Fruit fly (Drosophila melanogaster) Kc167 (cell line): ENCODE results near the gene CG9109.

ENCODE experiments used
- Myc ChIP-seq: fragments of >200 bp; optimal IDR thresholded peaks from 2 replicates; lab custom pipeline; 2017; ENCODE audit warnings: missing external identifiers
- Sin3A ChIP-seq: fragments of >200 bp; optimal IDR thresholded peaks from 2 replicates; lab custom pipeline; 2018; ENCODE audit warnings: missing external identifiers
- h ChIP-seq: fragments of >200 bp; optimal IDR thresholded peaks from 3 replicates; lab custom pipeline; 2018; ENCODE audit warnings: missing external identifiers
- insv ChIP-seq: fragments of >200 bp; optimal IDR thresholded peaks from 3 replicates; lab custom pipeline; 2018; ENCODE audit warnings: missing external identifiers
- psq ChIP-seq: fragments of >200 bp; optimal IDR thresholded peaks from 2 replicates; lab custom pipeline; 2017; ENCODE audit warnings: missing external identifiers
- ttk ChIP-seq: sonication (Bioruptor generic); optimal IDR thresholded peaks from 2 replicates; lab custom pipeline; 2017; ENCODE audit warnings: missing external identifiers

CG9109 gene

dm6 chr2L:5986940-5987339 lies 47.3 kb downstream of the CG9109 start:
- TF ChIP-seq Myc (no peak), ttk (lab: Kevin White, UChicago) (no peak), insv (lab: Kevin White, UChicago) (no peak), h (no peak), Sin3A (lab: Kevin White, UChicago) (no peak), psq (lab: Kevin White, UChicago) (no peak)

dm6 chr2L:5986094-5986493 lies 48.1 kb downstream of the CG9109 start, which contains the start of gene ifc:
ifc (plus strand) TSS chr2L:5986348.
- TF ChIP-seq insv (lab: Kevin White, UChicago) (no peak), Myc (no peak), psq (lab: Kevin White, UChicago) (no peak), Sin3A (lab: Kevin White, UChicago) (no peak), ttk (lab: Kevin White, UChicago) (no peak), h (no peak)

- TF ChIP-seq insv (lab: Kevin White, UChicago) (no peak), psq (lab: Kevin White, UChicago) (no peak), Sin3A (lab: Kevin White, UChicago) (no peak), ttk (lab: Kevin White, UChicago) (no peak), h (no peak), Myc (no peak)
These were observed 51.0 kb downstream of the CG9109 start for dm6 chr2L:5983236-5983635.

dm6 chr2L:5982334-5982987 lies 51.8 kb downstream of the CG9109 start:
- TF ChIP-seq Myc, result no peak
- TF ChIP-seq Sin3A (lab: Kevin White, UChicago), result no peak
- no peak for TF ChIP-seq h
- no peak for TF ChIP-seq ttk (lab: Kevin White, UChicago)
- TF ChIP-seq psq (lab: Kevin White, UChicago), result no peak
- TF ChIP-seq insv (lab: Kevin White, UChicago), result no peak

- no peak for TF ChIP-seq ttk (lab: Kevin White, UChicago)
- no peak for TF ChIP-seq insv (lab: Kevin White, UChicago)
- no peak for TF ChIP-seq Sin3A (lab: Kevin White, UChicago)
- no peak for TF ChIP-seq Myc
- TF ChIP-seq h, result no peak
- no peak for TF ChIP-seq psq (lab: Kevin White, UChicago)
These were observed 52.5 kb downstream of the CG9109 start, which contains the start of gene eIF4A for dm6 chr2L:5981433-5982333. eIF4A (plus strand) TSS chr2L:5981764.

dm6 chr2L:5980862-5981432 lies 53.3 kb downstream of the CG9109 start, which contains the start of gene chic:
chic (minus strand) TSS chr2L:5981018.
- TF ChIP-seq ttk (lab: Kevin White, UChicago), result no peak
- no peak for TF ChIP-seq insv (lab: Kevin White, UChicago)

- TF ChIP-seq psq (lab: Kevin White, UChicago) (no peak), h (no peak), insv (lab: Kevin White, UChicago) (no peak), ttk (lab: Kevin White, UChicago) (no peak), Myc (no peak), Sin3A (lab: Kevin White, UChicago) (no peak)
These were observed 54.0 kb downstream of the CG9109 start for dm6 chr2L:5979957-5980861.

dm6 chr2L:5979055-5979399 lies 55.2 kb downstream of the CG9109 start:
- TF ChIP-seq Sin3A (lab: Kevin White, UChicago), result no peak

dm6 chr2L:5978333-5979054 lies 55.7 kb downstream of the CG9109 start:
- TF ChIP-seq ttk (lab: Kevin White, UChicago), result no peak
- no peak for TF ChIP-seq h
- no peak for TF ChIP-seq insv (lab: Kevin White, UChicago)
- TF ChIP-seq Myc, result no peak
- TF ChIP-seq psq (lab: Kevin White, UChicago), result no peak
- TF ChIP-seq Sin3A (lab: Kevin White, UChicago), result no peak

- TF ChIP-seq ttk (lab: Kevin White, UChicago) (no peak), psq (lab: Kevin White, UChicago) (no peak), Sin3A (lab: Kevin White, UChicago) (no peak), h (no peak), Myc (no peak)
These were observed 56.5 kb downstream of the CG9109 start for dm6 chr2L:5977729-5978078.
